Worm (Caenorhabditis elegans): Measurements from ENCODE around the gene F33D4.6.

DNA sequence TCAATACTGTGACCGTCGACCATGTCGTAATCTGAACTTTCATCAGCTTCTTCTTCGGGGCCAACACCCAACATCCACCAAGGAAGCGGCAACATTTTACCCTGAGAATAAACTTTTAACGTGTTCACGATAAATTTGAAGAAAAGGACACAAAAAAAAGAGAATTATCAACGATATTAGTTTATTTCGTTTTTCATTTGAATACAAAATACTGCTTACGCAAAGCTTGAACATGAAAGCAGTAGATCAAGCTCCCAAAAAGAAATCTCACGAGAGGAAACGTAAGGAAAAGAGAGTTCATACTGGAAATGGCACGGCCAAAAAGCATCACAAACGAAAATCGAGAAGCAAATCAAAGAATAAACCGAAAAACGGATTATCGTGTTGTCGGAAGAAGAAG is 45.9 kb upstream of the F33D4.6 start, which contains the start of the genes C46A5.6 and C46A5.1:
- no peak for TF ChIP-seq lin-15B (tag; optimal IDR thresholded peaks at IDR 0.05)
- no peak for TF ChIP-seq mdt-29 (GFP tag; IDR thresholded peaks at IDR 0.05)
- TF ChIP-seq lim-7 (GFP tag; IDR thresholded peaks at IDR 0.05), result no peak
- TF ChIP-seq nhr-28 (tag; optimal IDR thresholded peaks at IDR 0.05), result no peak
- no peak for TF ChIP-seq snpc-4 (tag; optimal IDR thresholded peaks at IDR 0.05)
